Fruit fly (Drosophila melanogaster) whole organism, embryonic: Measurements from ENCODE around the gene Zip88E.

Experiments used
- B-H1 ChIP-seq: fragments of 200-800 bp; sonication (Bioruptor generic); IDR thresholded peaks from 3 replicates; pipeline ENCODE4 v1.3.6; 2022; ENCODE audit warnings: missing biosample characterization, missing genetic modification characterization
- BEAF-32 ChIP-seq: fragments of 200-800 bp; sonication (Bioruptor generic); optimal IDR thresholded peaks from 3 replicates; lab custom pipeline; 2017; ENCODE audit warnings: missing biosample characterization, missing genetic modification characterization, mild to moderate bottlenecking, moderate library complexity, missing genetic modification reagents
- CG11696 ChIP-seq: fragments of 200-800 bp; sonication (Bioruptor generic); IDR thresholded peaks from 2 replicates; pipeline ENCODE4 v1.3.6; 2022; ENCODE audit warnings: missing biosample characterization, missing genetic modification characterization
- CG13296 ChIP-seq: fragments of 200-800 bp; sonication (Bioruptor generic); optimal IDR thresholded peaks from 3 replicates; lab custom pipeline; 2018; ENCODE audit warnings: missing biosample characterization, mild to moderate bottlenecking, missing genetic modification characterization
- CG14710 ChIP-seq: fragments of 200-800 bp; sonication (Bioruptor generic); optimal IDR thresholded peaks from 3 replicates; lab custom pipeline; 2019; ENCODE audit warnings: missing biosample characterization, mild to moderate bottlenecking, missing genetic modification characterization, moderate library complexity
- CG16779 ChIP-seq: fragments of 200-800 bp; sonication (Bioruptor generic); IDR thresholded peaks from 2 replicates; pipeline ENCODE4 v1.3.6; 2022; ENCODE audit warnings: missing biosample characterization, missing genetic modification characterization
- CG16813 ChIP-seq: fragments of 200-800 bp; sonication (Bioruptor generic); IDR thresholded peaks from 3 replicates; pipeline ENCODE4 v1.3.6; 2022; ENCODE audit warnings: missing biosample characterization, missing genetic modification characterization; ENCODE audit not compliant: partially characterized antibody
- CG18764 ChIP-seq: fragments of 200-800 bp; sonication (Bioruptor generic); optimal IDR thresholded peaks from 3 replicates; lab custom pipeline; 2016; ENCODE audit warnings: missing biosample characterization, missing genetic modification characterization
- CG2129 ChIP-seq: fragments of 200-800 bp; sonication (Bioruptor generic); IDR thresholded peaks from 2 replicates; pipeline ENCODE4 v1.3.6; 2022; ENCODE audit warnings: missing biosample characterization, missing genetic modification characterization; ENCODE audit not compliant: partially characterized antibody
- CG2889 ChIP-seq: fragments of 200-800 bp; sonication (Bioruptor generic); IDR thresholded peaks from 3 replicates; pipeline ENCODE4 v1.3.6; 2022; ENCODE audit warnings: missing biosample characterization, missing genetic modification characterization
- CG31441 ChIP-seq: fragments of 200-800 bp; sonication (Bioruptor generic); IDR thresholded peaks from 2 replicates; pipeline ENCODE4 v1.3.6; 2022; ENCODE audit warnings: missing biosample characterization, missing genetic modification characterization
- CG7963 ChIP-seq: fragments of 200-800 bp; sonication (Bioruptor generic); IDR thresholded peaks from 3 replicates; pipeline ENCODE4 v1.3.6; 2022; ENCODE audit warnings: missing biosample characterization, missing genetic modification characterization; ENCODE audit not compliant: partially characterized antibody
- Dp ChIP-seq: fragments of 200-800 bp; sonication (Bioruptor generic); optimal IDR thresholded peaks from 2 replicates; lab custom pipeline; 2018; ENCODE audit warnings: missing biosample characterization, mild to moderate bottlenecking, missing genetic modification characterization, moderate library complexity
- Dref ChIP-seq: fragments of 200-800 bp; sonication (Bioruptor generic); IDR thresholded peaks from 2 replicates; pipeline ENCODE4 v1.3.6; 2022; ENCODE audit warnings: missing biosample characterization, missing genetic modification characterization
- E2f2 ChIP-seq: fragments of 200-800 bp; sonication (Bioruptor generic); IDR thresholded peaks from 2 replicates; pipeline ENCODE4 v1.3.6; 2022; ENCODE audit warnings: missing biosample characterization, missing genetic modification characterization
- HLH3B ChIP-seq: fragments of 200-800 bp; sonication (Bioruptor generic); IDR thresholded peaks from 2 replicates; pipeline ENCODE4 v1.3.6; 2022; ENCODE audit warnings: missing biosample characterization, missing genetic modification characterization
- HLH4C ChIP-seq: fragments of 200-800 bp; sonication (Bioruptor generic); IDR thresholded peaks from 3 replicates; pipeline ENCODE4 v1.3.6; 2022; ENCODE audit warnings: missing biosample characterization, missing genetic modification characterization; ENCODE audit not compliant: partially characterized antibody
- Kr ChIP-seq: fragments of 200-800 bp; sonication (Bioruptor generic); optimal IDR thresholded peaks from 2 replicates; lab custom pipeline; 2017; ENCODE audit warnings: missing biosample characterization, mild to moderate bottlenecking, missing genetic modification characterization
- MESR4 ChIP-seq: fragments of 200-800 bp; sonication (Bioruptor generic); optimal IDR thresholded peaks from 2 replicates; lab custom pipeline; 2018; ENCODE audit warnings: missing biosample characterization, mild to moderate bottlenecking, missing genetic modification characterization, moderate library complexity
- Oli ChIP-seq: fragments of 200-800 bp; sonication (Bioruptor generic); optimal IDR thresholded peaks from 2 replicates; lab custom pipeline; 2018; ENCODE audit warnings: missing biosample characterization, mild to moderate bottlenecking, missing genetic modification characterization, moderate library complexity
- Stat92E ChIP-seq, 3 experiments: fragments of >200 bp in 2 of 3; fragments of 200-800 bp in 1 of 3; sonication (Bioruptor generic) in 1 of 3; optimal IDR thresholded peaks; 2 replicates each; lab custom pipeline; 2017 to 2019; ENCODE audit warnings: missing biosample characterization in 3 of 3, missing genetic modification characterization in 3 of 3, mild to moderate bottlenecking in 1 of 3, moderate library complexity in 1 of 3
- amos ChIP-seq: fragments of 200-800 bp; sonication (Bioruptor generic); IDR thresholded peaks from 2 replicates; pipeline ENCODE4 v1.3.6; 2022; ENCODE audit warnings: missing biosample characterization, missing genetic modification characterization; ENCODE audit not compliant: partially characterized antibody
- ato ChIP-seq: fragments of 200-800 bp; sonication (Bioruptor generic); IDR thresholded peaks from 2 replicates; pipeline ENCODE4 v1.3.6; 2022; ENCODE audit warnings: missing biosample characterization, missing genetic modification characterization; ENCODE audit not compliant: partially characterized antibody
- bab2 ChIP-seq: fragments of 200-800 bp; sonication (Bioruptor generic); optimal IDR thresholded peaks from 2 replicates; lab custom pipeline; 2016; ENCODE audit warnings: missing biosample characterization, missing genetic modification characterization
- bigmax ChIP-seq: fragments of 200-800 bp; sonication (Bioruptor generic); optimal IDR thresholded peaks from 2 replicates; lab custom pipeline; 2018; ENCODE audit warnings: missing biosample characterization, mild to moderate bottlenecking, missing genetic modification characterization
- crol ChIP-seq: fragments of 200-800 bp; sonication (Bioruptor generic); IDR thresholded peaks from 2 replicates; pipeline ENCODE4 v1.3.6; 2022; ENCODE audit warnings: missing biosample characterization, missing genetic modification characterization
- danr ChIP-seq: fragments of 200-800 bp; sonication (Bioruptor generic); IDR thresholded peaks from 2 replicates; pipeline ENCODE4 v1.3.6; 2022; ENCODE audit warnings: missing biosample characterization, missing genetic modification characterization
- gsb ChIP-seq: fragments of 200-800 bp; sonication (Bioruptor generic); IDR thresholded peaks from 2 replicates; pipeline ENCODE4 v1.3.6; 2022; ENCODE audit warnings: missing biosample characterization, missing genetic modification characterization
- hbn ChIP-seq: fragments of 200-800 bp; sonication (Bioruptor generic); IDR thresholded peaks from 2 replicates; pipeline ENCODE4 v1.3.6; 2022; ENCODE audit warnings: missing biosample characterization, missing genetic modification characterization; ENCODE audit not compliant: partially characterized antibody
- her ChIP-seq: fragments of 200-800 bp; sonication (Bioruptor generic); optimal IDR thresholded peaks from 2 replicates; lab custom pipeline; 2016; ENCODE audit warnings: missing biosample characterization, missing genetic modification characterization
- insv ChIP-seq, 2 experiments: fragments of 200-800 bp; sonication (Bioruptor generic); optimal IDR thresholded peaks; 3 replicates each; lab custom pipeline; 2016 to 2018; ENCODE audit warnings: missing biosample characterization in 2 of 2, missing genetic modification characterization in 2 of 2
- lbe ChIP-seq: fragments of 200-800 bp; sonication (Bioruptor generic); optimal IDR thresholded peaks from 2 replicates; lab custom pipeline; 2016; ENCODE audit warnings: missing biosample characterization, mild to moderate bottlenecking, missing genetic modification characterization
- lilli ChIP-seq: fragments of 200-800 bp; sonication (Bioruptor generic); optimal IDR thresholded peaks from 3 replicates; lab custom pipeline; 2016; ENCODE audit warnings: missing biosample characterization, missing genetic modification characterization
- mld ChIP-seq: fragments of 200-800 bp; sonication (Bioruptor generic); IDR thresholded peaks from 3 replicates; pipeline ENCODE4 v1.3.6; 2022; ENCODE audit warnings: missing biosample characterization, missing genetic modification characterization; ENCODE audit not compliant: partially characterized antibody
- pan ChIP-seq, 4 experiments: fragments of >200 bp in 3 of 4; fragments of 200-800 bp in 1 of 4; sonication (Bioruptor generic) in 1 of 4; optimal IDR thresholded peaks in 3 of 4; IDR thresholded peaks in 1 of 4; 2 replicates each; pipeline versions ENCODE4 v1.3.6 to Lab custom; 2017 to 2022; ENCODE audit warnings: missing biosample characterization in 2 of 4, missing genetic modification characterization in 2 of 4, mixed read lengths in 1 of 4
- phol ChIP-seq: fragments of 200-800 bp; sonication (Bioruptor generic); optimal IDR thresholded peaks from 3 replicates; lab custom pipeline; 2018; ENCODE audit warnings: missing biosample characterization, mild to moderate bottlenecking, missing genetic modification characterization, moderate library complexity
- sens-2 ChIP-seq: fragments of 200-800 bp; sonication (Bioruptor generic); IDR thresholded peaks from 2 replicates; pipeline ENCODE4 v1.3.6; 2022; ENCODE audit warnings: missing biosample characterization, missing genetic modification characterization
- unc-4 ChIP-seq: fragments of 200-800 bp; sonication (Bioruptor generic); IDR thresholded peaks from 2 replicates; pipeline ENCODE4 v1.3.6; 2022; ENCODE audit warnings: missing biosample characterization, missing genetic modification characterization; ENCODE audit not compliant: partially characterized antibody

Gene Zip88E

DNA sequence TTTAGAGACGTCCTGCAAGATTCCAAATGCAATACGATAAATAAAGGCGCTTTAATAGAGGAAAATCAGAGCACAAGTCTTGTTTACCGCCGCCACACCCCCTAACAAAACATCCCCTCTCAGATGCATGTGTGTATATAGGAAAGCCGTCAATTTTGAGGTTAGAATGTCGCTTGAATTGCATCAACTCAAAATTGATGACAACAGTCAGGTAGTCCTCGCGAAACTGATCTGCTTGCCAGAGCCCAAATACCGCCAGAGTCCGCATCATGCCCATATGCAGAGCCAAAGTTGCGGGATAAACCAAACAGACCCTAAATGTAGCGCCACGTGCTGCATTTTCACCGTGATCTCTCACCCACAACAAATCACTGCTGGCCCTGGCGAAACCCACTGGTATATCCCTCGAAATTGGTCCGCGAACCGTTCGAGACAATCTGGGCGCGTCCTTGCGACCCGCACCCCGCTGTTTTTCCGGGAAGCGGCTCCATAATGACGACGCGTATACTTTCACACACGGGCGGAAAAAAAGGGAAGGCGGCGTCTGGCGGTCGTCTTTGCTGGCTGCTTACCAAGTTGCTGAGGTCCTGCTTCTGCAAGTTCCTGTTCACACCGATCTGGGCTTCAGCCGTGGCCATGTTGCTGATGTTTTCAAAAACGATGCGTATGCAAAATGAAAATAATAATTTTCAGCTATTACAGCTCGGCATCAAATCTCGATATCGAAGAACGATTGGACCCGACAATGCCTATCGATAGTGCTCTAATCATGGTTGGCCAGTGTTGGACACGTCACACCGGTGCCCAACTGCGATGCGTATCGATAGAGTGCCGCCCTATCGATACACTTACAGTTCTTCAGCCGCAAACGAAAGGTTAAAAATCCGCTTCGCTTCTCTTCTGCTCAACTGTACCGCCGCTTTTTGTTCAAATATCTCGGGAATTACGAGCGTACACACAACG lies 5.5 kb upstream of the Zip88E start, which contains the start of the genes eIF2gamma and Set (continued):
- TF ChIP-seq bab2 (peak; percentile 26), CG11696 (no peak), gsb (no peak), Stat92E (GFP tag; optimal IDR thresholded peaks at IDR 0.05; lab: Kevin White, UChicago) (peak in 1 of 3 experiments; percentile 56), CG14710 (peak; percentile 58), sens-2 (0 out of 2 replicates have a peak, but pooled peaks have one; percentile 5), E2f2 (GFP tag; lab: Robert Waterston, UW) (peak; percentile 76), insv (GFP tag; optimal IDR thresholded peaks at IDR 0.05; lab: Kevin White, UChicago) (peak in 1 of 2 experiments; percentile 4), ato (peak; percentile 99), pan (optimal IDR thresholded peaks at IDR 0.05; lab: Kevin White, UChicago) (no peak), pan (GFP tag; optimal IDR thresholded peaks at IDR 0.05 in 1 of 2, IDR thresholded peaks at IDR 0.05 in 1 of 2) (peak in 1 of 2 experiments; percentile 20), her (peak; percentile 28), lbe (GFP tag; lab: Kevin White, UChicago) (peak; percentile 20), Dp (GFP tag; lab: Kevin White, UChicago) (peak; percentile 69), BEAF-32 (GFP tag; lab: Kevin White, UChicago) (peak; percentile 97), CG16779 (0 out of 2 replicates have a peak, but pooled peaks have one; percentile 6), CG7963 (peak; percentile 98)
- TF ChIP-seq, all 482 proteins: peak for 175

DNA sequence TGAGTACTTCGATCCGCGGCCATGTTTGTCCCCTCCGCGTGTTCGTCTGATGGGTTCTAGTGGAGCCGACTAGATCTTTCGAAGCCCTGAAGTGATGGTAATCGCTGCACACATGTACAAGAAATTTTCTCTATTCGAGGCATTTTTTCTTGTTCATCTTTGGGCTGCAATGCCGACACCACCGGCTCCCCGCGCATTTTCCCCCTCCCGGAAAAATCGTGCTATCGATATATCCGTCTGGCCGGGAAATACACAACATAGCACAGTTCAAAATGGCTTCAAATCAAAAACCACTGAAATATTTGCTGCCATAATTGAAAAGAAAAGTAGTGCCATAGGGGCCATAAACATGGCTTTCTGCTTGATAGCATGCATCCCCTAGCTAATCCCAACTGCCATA lies 4.5 kb upstream of the Zip88E start:
- peak; percentile 30 for TF ChIP-seq phol (tag; lab: Kevin White, UChicago)
- TF ChIP-seq Dp (GFP tag; lab: Kevin White, UChicago), result peak; percentile 29
- TF ChIP-seq E2f2 (GFP tag; lab: Robert Waterston, UW), result peak; percentile 43; the same call in 1 of the 2 replicates
- TF ChIP-seq ato, result 0 out of 2 replicates have a peak, but pooled peaks have one; percentile 30
- peak; percentile 33; the same call in 1 of the 2 replicates for TF ChIP-seq amos (GFP tag; lab: Robert Waterston, UW)
- TF ChIP-seq CG13296 (GFP tag; lab: Kevin White, UChicago), result no peak
- TF ChIP-seq CG31441, result no peak
- no peak for TF ChIP-seq B-H1
- TF ChIP-seq lilli (GFP tag; lab: Kevin White, UChicago), result no peak
- TF ChIP-seq hbn (GFP tag; lab: Robert Waterston, UW), result peak; percentile 30
- TF ChIP-seq Oli (tag; lab: Kevin White, UChicago), result no peak
- TF ChIP-seq MESR4 (GFP tag; lab: Kevin White, UChicago), result no peak
- TF ChIP-seq CG16813 (GFP tag; lab: Robert Waterston, UW), result 0 out of 3 replicates have a peak, but pooled peaks have one; percentile 16
- no peak for TF ChIP-seq bigmax (GFP tag; lab: Kevin White, UChicago)
- TF ChIP-seq danr (GFP tag; lab: Robert Waterston, UW), result no peak
- no peak for TF ChIP-seq Kr
- no peak for TF ChIP-seq CG2889 (GFP tag; lab: Robert Waterston, UW)
- TF ChIP-seq Dref, result peak; percentile 65
- no peak for TF ChIP-seq CG2129 (GFP tag; lab: Robert Waterston, UW)
- peak; percentile 87 for TF ChIP-seq crol (GFP tag; lab: Robert Waterston, UW)
- TF ChIP-seq HLH3B, result no peak
- TF ChIP-seq unc-4 (GFP tag; lab: Robert Waterston, UW), result peak; percentile 37
- 0 out of 3 replicates have a peak, but pooled peaks have one; percentile 17 for TF ChIP-seq mld (GFP tag; lab: Robert Waterston, UW)
- peak; percentile 6; the same call in 2 of the 3 replicates for TF ChIP-seq HLH4C (GFP tag; lab: Robert Waterston, UW)
- TF ChIP-seq CG18764 (GFP tag; lab: Kevin White, UChicago), result no peak
